Fruit fly (Drosophila melanogaster): Measurements from ENCODE around the gene CG4325.

CG4325 gene

dm6 chrX:2087501-2087900, 43.9 kb upstream of the CG4325 start (continued):
- no peak for TF ChIP-seq ac (GFP tag; optimal IDR thresholded peaks at IDR 0.05)
- TF ChIP-seq CG17361 (GFP tag; IDR thresholded peaks at IDR 0.05) = peak; percentile 46; the same call in 1 of the 3 replicates
- peak; percentile 5 for TF ChIP-seq shn (GFP tag; optimal IDR thresholded peaks at IDR 0.05)
- TF ChIP-seq CG12155 (GFP tag; optimal IDR thresholded peaks at IDR 0.05) = peak; percentile 35
- TF ChIP-seq corto (GFP tag; optimal IDR thresholded peaks at IDR 0.05) = no peak
- TF ChIP-seq CG11696 (GFP tag; IDR thresholded peaks at IDR 0.05) = peak; percentile 87
- TF ChIP-seq CG9215 (GFP tag; IDR thresholded peaks at IDR 0.05) = 0 out of 2 replicates have a peak, but pooled peaks have one; percentile 12
- TF ChIP-seq ranshi (GFP tag; IDR thresholded peaks at IDR 0.05) = peak; percentile 57
- TF ChIP-seq CG17186 (GFP tag; optimal IDR thresholded peaks at IDR 0.05) = no peak
- peak; percentile 56 for TF ChIP-seq gsb-n (tag; optimal IDR thresholded peaks at IDR 0.05)
- TF ChIP-seq slp2 (GFP tag; optimal IDR thresholded peaks at IDR 0.05) = peak; percentile 14
- peak; percentile 24 for TF ChIP-seq CG9437 (GFP tag; optimal IDR thresholded peaks at IDR 0.05)
- TF ChIP-seq CG10321 (GFP tag; IDR thresholded peaks at IDR 0.05) = peak; percentile 62
- TF ChIP-seq Sox102F (GFP tag; optimal IDR thresholded peaks at IDR 0.05) = peak; percentile 71
- peak; percentile 50; the same call in 1 of the 3 replicates for TF ChIP-seq CG7357 (GFP tag; IDR thresholded peaks at IDR 0.05)
- peak; percentile 59 for TF ChIP-seq CG16863 (GFP tag; optimal IDR thresholded peaks at IDR 0.05)
- TF ChIP-seq CG12391 (tag; optimal IDR thresholded peaks at IDR 0.05) = peak; percentile 65
- peak in 1 of 2 experiments; percentile 77 for TF ChIP-seq Hr78 (GFP tag; optimal IDR thresholded peaks at IDR 0.05)
- peak; percentile 66 for TF ChIP-seq jing (GFP tag; optimal IDR thresholded peaks at IDR 0.05)
- peak; percentile 39 for TF ChIP-seq kah (GFP tag; optimal IDR thresholded peaks at IDR 0.05)
- no peak for TF ChIP-seq hbn (GFP tag; IDR thresholded peaks at IDR 0.05; ENCODE audit: partially characterized antibody)
- TF ChIP-seq CG12236 (GFP tag; optimal IDR thresholded peaks at IDR 0.05) = no peak
- TF ChIP-seq CG3163 (GFP tag; optimal IDR thresholded peaks at IDR 0.05) = peak; percentile 6
- peak; percentile 40 for TF ChIP-seq CG10209 (GFP tag; optimal IDR thresholded peaks at IDR 0.05)
- no peak for TF ChIP-seq trem (tag; optimal IDR thresholded peaks at IDR 0.05)
- no peak for TF ChIP-seq maf-S (GFP tag; optimal IDR thresholded peaks at IDR 0.05)
- 0 out of 2 replicates have a peak, but pooled peaks have one; percentile 27 for TF ChIP-seq onecut (GFP tag; IDR thresholded peaks at IDR 0.05)
- peak; percentile 10 for TF ChIP-seq CG13624 (GFP tag; optimal IDR thresholded peaks at IDR 0.05)
- no peak for TF ChIP-seq Sry-δ (GFP tag; optimal IDR thresholded peaks at IDR 0.05)
- TF ChIP-seq CG11247 (GFP tag; IDR thresholded peaks at IDR 0.05) = peak; percentile 59
- TF ChIP-seq CG15601 (tag; optimal IDR thresholded peaks at IDR 0.05) = peak; percentile 43
- no peak for TF ChIP-seq Doc2 (GFP tag; IDR thresholded peaks at IDR 0.05)
- TF ChIP-seq Awh (GFP tag; IDR thresholded peaks at IDR 0.05) = peak; percentile 77
- TF ChIP-seq CG17829 (tag; optimal IDR thresholded peaks at IDR 0.05) = peak; percentile 48
- TF ChIP-seq Dll (GFP tag; IDR thresholded peaks at IDR 0.05; ENCODE audit: partially characterized antibody) = no peak
- TF ChIP-seq sob (GFP tag; IDR thresholded peaks at IDR 0.05) = peak; percentile 47; the same call in 1 of the 2 replicates
- TF ChIP-seq nmo (GFP tag; optimal IDR thresholded peaks at IDR 0.05) = peak; percentile 44
- TF ChIP-seq fd96Cb (tag; optimal IDR thresholded peaks at IDR 0.05) = peak; percentile 50
- peak; percentile 49 for TF ChIP-seq Sox100B (GFP tag; optimal IDR thresholded peaks at IDR 0.05)
- TF ChIP-seq klu (GFP tag; IDR thresholded peaks at IDR 0.05) = 0 out of 2 replicates have a peak, but pooled peaks have one; percentile 39
- peak; percentile 35 for TF ChIP-seq Dek (tag; optimal IDR thresholded peaks at IDR 0.05)
- no peak for TF ChIP-seq pan (optimal IDR thresholded peaks at IDR 0.05)
- peak in 1 of 2 experiments; percentile 71 for TF ChIP-seq pan (GFP tag; optimal IDR thresholded peaks at IDR 0.05 in 1 of 2, IDR thresholded peaks at IDR 0.05 in 1 of 2)
- peak; percentile 84 for TF ChIP-seq vvl (GFP tag; IDR thresholded peaks at IDR 0.05)
- peak; percentile 40 to 74 for TF ChIP-seq bsh (GFP tag; optimal IDR thresholded peaks at IDR 0.05)
- TF ChIP-seq wor (GFP tag; IDR thresholded peaks at IDR 0.05) = peak; percentile 76
- peak; percentile 62 for TF ChIP-seq odd (GFP tag; optimal IDR thresholded peaks at IDR 0.05)
- TF ChIP-seq sens (GFP tag) = peak; percentile 82
- peak; percentile 49 for TF ChIP-seq Blimp-1 (GFP tag; optimal IDR thresholded peaks at IDR 0.05)
- peak; percentile 46 for TF ChIP-seq CG1602 (GFP tag; optimal IDR thresholded peaks at IDR 0.05)
- TF ChIP-seq E2f2 (GFP tag; IDR thresholded peaks at IDR 0.05) = peak; percentile 43; the same call in 1 of the 2 replicates
